Fruit fly (Drosophila melanogaster) whole organism, pupa: ENCODE measurements around the gene Send2.

Experiments used
- CG10348 ChIP-seq: fragments of 200-800 bp; sonication (Bioruptor generic); IDR thresholded peaks from 2 replicates; pipeline ENCODE4 v1.3.6; 2022; ENCODE audit warnings: missing biosample characterization, missing genetic modification characterization
- CG14655 ChIP-seq: fragments of 200-800 bp; sonication (Bioruptor generic); optimal IDR thresholded peaks from 3 replicates; lab custom pipeline; 2017; ENCODE audit warnings: mild to moderate bottlenecking, missing biosample characterization, missing genetic modification reagents, missing genetic modification characterization
- CG17806 ChIP-seq: fragments of 200-800 bp; sonication (Bioruptor generic); optimal IDR thresholded peaks from 2 replicates; lab custom pipeline; 2018; ENCODE audit warnings: missing biosample characterization, mild to moderate bottlenecking, missing genetic modification characterization, moderate library complexity
- CG32121 ChIP-seq: fragments of 200-800 bp; sonication (Bioruptor generic); IDR thresholded peaks from 2 replicates; pipeline ENCODE4 v1.3.6; 2022; ENCODE audit warnings: missing biosample characterization, missing genetic modification characterization
- CG4496 ChIP-seq: fragments of 200-800 bp; sonication (Bioruptor generic); IDR thresholded peaks from 3 replicates; pipeline ENCODE4 v1.3.6; 2022; ENCODE audit warnings: missing biosample characterization, missing genetic modification characterization
- CG8301 ChIP-seq: fragments of 200-800 bp; sonication (Bioruptor generic); optimal IDR thresholded peaks from 2 replicates; lab custom pipeline; 2018; ENCODE audit warnings: missing biosample characterization, mild to moderate bottlenecking, missing genetic modification characterization
- D1 ChIP-seq: fragments of 200-800 bp; sonication (Bioruptor generic); optimal IDR thresholded peaks from 2 replicates; lab custom pipeline; 2018; ENCODE audit warnings: missing biosample characterization, mild to moderate bottlenecking, missing genetic modification characterization, moderate library complexity
- fd96Ca ChIP-seq: fragments of 200-800 bp; sonication (Bioruptor generic); IDR thresholded peaks from 3 replicates; pipeline ENCODE4 v1.3.6; 2022; ENCODE audit warnings: missing biosample characterization, missing genetic modification characterization
- gl ChIP-seq: fragments of 200-800 bp; sonication (Bioruptor generic); optimal IDR thresholded peaks from 2 replicates; lab custom pipeline; 2018; ENCODE audit warnings: missing biosample characterization, mild to moderate bottlenecking, missing genetic modification characterization

- no peak for TF ChIP-seq fd96Ca (GFP tag; lab: Robert Waterston, UW)
- no peak for TF ChIP-seq gl (tag; lab: Kevin White, UChicago)
- TF ChIP-seq CG14655 (GFP tag; lab: Kevin White, UChicago): peak; percentile 43
- TF ChIP-seq CG10348: no peak
- no peak for TF ChIP-seq D1 (tag; lab: Kevin White, UChicago)
- TF ChIP-seq CG17806 (tag; lab: Kevin White, UChicago): no peak
- no peak for TF ChIP-seq CG4496 (GFP tag; lab: Robert Waterston, UW)
- TF ChIP-seq CG32121 (GFP tag; lab: Robert Waterston, UW): no peak
- no peak for TF ChIP-seq CG8301
Observed at dm6 chr2L:14355852-14356174, 9.3 kb upstream of the Send2 start.
